Fruit fly (Drosophila melanogaster) whole organism, embryonic: ENCODE data around the gene Sil1.
A peak's percentile ranks its signal among the peaks of the same experiment; 100 is the strongest.

Source experiments
- Ada2b ChIP-seq: fragments of 200-800 bp; sonication (Bioruptor generic); IDR thresholded peaks from 2 replicates; pipeline ENCODE4 v1.3.6; 2022; ENCODE audit warnings: missing biosample characterization, missing genetic modification characterization
- CG10959 ChIP-seq: fragments of 200-800 bp; sonication (Bioruptor generic); IDR thresholded peaks from 2 replicates; pipeline ENCODE4 v1.3.6; 2022; ENCODE audit warnings: missing biosample characterization, missing genetic modification characterization
- CG10979 ChIP-seq: fragments of 200-800 bp; sonication (Bioruptor generic); optimal IDR thresholded peaks from 2 replicates; lab custom pipeline; 2018; ENCODE audit warnings: missing biosample characterization, mild to moderate bottlenecking, missing genetic modification characterization, moderate library complexity
- CG13287 ChIP-seq: fragments of 200-800 bp; sonication (Bioruptor generic); IDR thresholded peaks from 2 replicates; pipeline ENCODE4 v1.3.6; 2022; ENCODE audit warnings: missing biosample characterization, missing genetic modification characterization; ENCODE audit not compliant: partially characterized antibody
- CG14667 ChIP-seq: fragments of 200-800 bp; sonication (Bioruptor generic); IDR thresholded peaks from 2 replicates; pipeline ENCODE4 v1.3.6; 2022; ENCODE audit warnings: missing biosample characterization, missing genetic modification characterization
- CG15479 ChIP-seq: fragments of 200-800 bp; sonication (Bioruptor generic); optimal IDR thresholded peaks from 3 replicates; lab custom pipeline; 2019; ENCODE audit warnings: missing biosample characterization, mild to moderate bottlenecking, missing genetic modification characterization, moderate library complexity
- CG15514 ChIP-seq: fragments of 200-800 bp; sonication (Bioruptor generic); optimal IDR thresholded peaks from 3 replicates; lab custom pipeline; 2017; ENCODE audit warnings: missing biosample characterization, missing genetic modification characterization, mild to moderate bottlenecking, moderate library complexity, missing genetic modification reagents
- CG1603 ChIP-seq: fragments of 200-800 bp; sonication (Bioruptor generic); optimal IDR thresholded peaks from 2 replicates; lab custom pipeline; 2019; ENCODE audit warnings: missing biosample characterization, mild to moderate bottlenecking, missing genetic modification characterization, moderate library complexity
- CG17186 ChIP-seq: fragments of 200-800 bp; sonication (Bioruptor generic); optimal IDR thresholded peaks from 3 replicates; lab custom pipeline; 2017; ENCODE audit warnings: missing biosample characterization, missing genetic modification reagents, missing genetic modification characterization
- CG17829 ChIP-seq: fragments of 200-800 bp; optimal IDR thresholded peaks from 2 replicates; lab custom pipeline; 2019; ENCODE audit warnings: missing biosample characterization, mild to moderate bottlenecking, missing genetic modification characterization, moderate library complexity
- CG2875 ChIP-seq: fragments of 200-800 bp; sonication (Bioruptor generic); optimal IDR thresholded peaks from 2 replicates; lab custom pipeline; 2017; ENCODE audit warnings: missing biosample characterization, mild to moderate bottlenecking, missing genetic modification characterization, missing genetic modification reagents
- CG31365 ChIP-seq: fragments of 200-800 bp; sonication (Bioruptor generic); optimal IDR thresholded peaks from 2 replicates; lab custom pipeline; 2018; ENCODE audit warnings: missing biosample characterization, mild to moderate bottlenecking, missing genetic modification characterization
- CG32772 ChIP-seq: fragments of 200-800 bp; sonication (Bioruptor generic); IDR thresholded peaks from 2 replicates; pipeline ENCODE4 v1.3.6; 2022; ENCODE audit warnings: missing biosample characterization, missing genetic modification characterization
- CG34422 ChIP-seq: fragments of 200-800 bp; sonication (Bioruptor generic); IDR thresholded peaks from 3 replicates; pipeline ENCODE4 v1.3.6; 2022; ENCODE audit warnings: missing biosample characterization, missing genetic modification characterization
- CG8089 ChIP-seq: fragments of 200-800 bp; sonication (Bioruptor generic); optimal IDR thresholded peaks from 3 replicates; lab custom pipeline; 2016; ENCODE audit warnings: missing biosample characterization, missing genetic modification characterization
- CG8388 ChIP-seq: fragments of 200-800 bp; sonication (Bioruptor generic); optimal IDR thresholded peaks from 2 replicates; lab custom pipeline; 2019; ENCODE audit warnings: missing biosample characterization, mild to moderate bottlenecking, missing genetic modification characterization, moderate library complexity
- CG9797 ChIP-seq: fragments of 200-800 bp; sonication (Bioruptor generic); optimal IDR thresholded peaks from 3 replicates; lab custom pipeline; 2018; ENCODE audit warnings: missing biosample characterization, mild to moderate bottlenecking, missing genetic modification characterization
- Dfd ChIP-seq, 2 experiments: fragments of >200 bp; optimal IDR thresholded peaks; 2 replicates each; lab custom pipeline; 2017; ENCODE audit warnings: missing biosample characterization in 2 of 2, missing genetic modification characterization in 2 of 2
- ERR ChIP-seq: fragments of 200-800 bp; sonication (Bioruptor generic); optimal IDR thresholded peaks from 2 replicates; lab custom pipeline; 2016; ENCODE audit warnings: missing biosample characterization, missing genetic modification characterization
- HLH4C ChIP-seq: fragments of 200-800 bp; sonication (Bioruptor generic); IDR thresholded peaks from 3 replicates; pipeline ENCODE4 v1.3.6; 2022; ENCODE audit warnings: missing biosample characterization, missing genetic modification characterization; ENCODE audit not compliant: partially characterized antibody
- Hr39 ChIP-seq: fragments of >200 bp; optimal IDR thresholded peaks from 2 replicates; lab custom pipeline; 2017
- Hr51 ChIP-seq, 2 experiments: fragments of 200-800 bp; sonication (Bioruptor generic); optimal IDR thresholded peaks; 2 replicates in 1 of 2; 3 replicates in 1 of 2; lab custom pipeline; 2016 to 2018; ENCODE audit warnings: missing biosample characterization in 2 of 2, missing genetic modification characterization in 2 of 2, mild to moderate bottlenecking in 1 of 2, moderate library complexity in 1 of 2
- Hsf ChIP-seq: fragments of 200-800 bp; sonication (Bioruptor generic); optimal IDR thresholded peaks from 3 replicates; lab custom pipeline; 2016; ENCODE audit warnings: missing biosample characterization, missing genetic modification characterization
- MTF-1 ChIP-seq: fragments of 200-800 bp; sonication (Bioruptor generic); optimal IDR thresholded peaks from 2 replicates; lab custom pipeline; 2018; ENCODE audit warnings: missing biosample characterization, mild to moderate bottlenecking, missing genetic modification characterization, borderline replicate concordance
- PHDP ChIP-seq: fragments of 200-800 bp; sonication (Bioruptor generic); optimal IDR thresholded peaks from 3 replicates; lab custom pipeline; 2018; ENCODE audit warnings: missing biosample characterization, mild to moderate bottlenecking, missing genetic modification characterization, moderate library complexity
- Ptx1 ChIP-seq: fragments of 200-800 bp; sonication (Bioruptor generic); IDR thresholded peaks from 2 replicates; pipeline ENCODE4 v1.3.6; 2022; ENCODE audit warnings: missing biosample characterization, missing genetic modification characterization
- Rx ChIP-seq: fragments of 200-800 bp; sonication (Bioruptor generic); IDR thresholded peaks from 2 replicates; pipeline ENCODE4 v1.3.6; 2022; ENCODE audit warnings: missing biosample characterization, missing genetic modification characterization
- Tbp ChIP-seq: fragments of >200 bp; optimal IDR thresholded peaks from 2 replicates; lab custom pipeline; 2018; ENCODE audit warnings: missing biosample characterization, missing genetic modification characterization
- Xbp1 ChIP-seq: fragments of 200-800 bp; sonication (Bioruptor generic); optimal IDR thresholded peaks from 3 replicates; lab custom pipeline; 2016; ENCODE audit warnings: missing biosample characterization, mild to moderate bottlenecking, missing genetic modification characterization
- YL-1 ChIP-seq: fragments of 200-800 bp; sonication (Bioruptor generic); optimal IDR thresholded peaks from 3 replicates; lab custom pipeline; 2017; ENCODE audit warnings: missing biosample characterization, mild to moderate bottlenecking, missing genetic modification characterization
- cwo ChIP-seq: fragments of 200-800 bp; sonication (Bioruptor generic); optimal IDR thresholded peaks from 3 replicates; lab custom pipeline; 2017; ENCODE audit warnings: missing biosample characterization, missing genetic modification characterization, mild to moderate bottlenecking, moderate library complexity, missing genetic modification reagents
- dan ChIP-seq: fragments of 200-800 bp; sonication (Bioruptor generic); IDR thresholded peaks from 2 replicates; pipeline ENCODE4 v1.3.6; 2022; ENCODE audit warnings: missing biosample characterization, missing genetic modification characterization
- gcm ChIP-seq: fragments of 200-800 bp; sonication (Bioruptor generic); optimal IDR thresholded peaks from 2 replicates; lab custom pipeline; 2019; ENCODE audit warnings: missing biosample characterization, mild to moderate bottlenecking, missing genetic modification characterization, moderate library complexity
- grn ChIP-seq: fragments of 200-800 bp; sonication (Bioruptor generic); optimal IDR thresholded peaks from 3 replicates; lab custom pipeline; 2017; ENCODE audit warnings: missing biosample characterization, missing genetic modification characterization
- gsb ChIP-seq: fragments of 200-800 bp; sonication (Bioruptor generic); IDR thresholded peaks from 2 replicates; pipeline ENCODE4 v1.3.6; 2022; ENCODE audit warnings: missing biosample characterization, missing genetic modification characterization
- lmd ChIP-seq: fragments of 200-800 bp; sonication (Bioruptor generic); IDR thresholded peaks from 2 replicates; pipeline ENCODE4 v1.3.6; 2022; ENCODE audit warnings: missing biosample characterization, missing genetic modification characterization
- lola ChIP-seq, 3 experiments: fragments of >200 bp in 2 of 3; fragments of 200-800 bp in 1 of 3; sonication (Bioruptor generic) in 1 of 3; optimal IDR thresholded peaks; 2 replicates each; lab custom pipeline; 2017 to 2019; ENCODE audit warnings: missing biosample characterization in 3 of 3, missing genetic modification characterization in 3 of 3, mild to moderate bottlenecking in 1 of 3, moderate library complexity in 1 of 3
- maf-S ChIP-seq: fragments of 200-800 bp; sonication (Bioruptor generic); optimal IDR thresholded peaks from 2 replicates; lab custom pipeline; 2016; ENCODE audit warnings: missing biosample characterization, missing genetic modification characterization
- p53 ChIP-seq: fragments of 200-800 bp; sonication (Bioruptor generic); optimal IDR thresholded peaks from 2 replicates; lab custom pipeline; 2016; ENCODE audit warnings: missing biosample characterization, missing genetic modification characterization
- pnt ChIP-seq: fragments of 200-800 bp; sonication (Bioruptor generic); optimal IDR thresholded peaks from 3 replicates; lab custom pipeline; 2016; ENCODE audit warnings: missing biosample characterization, missing genetic modification characterization
- psq ChIP-seq: fragments of 200-800 bp; sonication (Bioruptor generic); optimal IDR thresholded peaks from 2 replicates; lab custom pipeline; 2017; ENCODE audit warnings: missing biosample characterization, missing genetic modification characterization
- repo ChIP-seq: fragments of 200-800 bp; sonication (Bioruptor generic); optimal IDR thresholded peaks from 2 replicates; lab custom pipeline; 2016; ENCODE audit warnings: missing biosample characterization, missing genetic modification characterization
- run ChIP-seq: fragments of 200-800 bp; sonication (Bioruptor generic); optimal IDR thresholded peaks from 3 replicates; lab custom pipeline; 2018; ENCODE audit warnings: missing biosample characterization, mild to moderate bottlenecking, missing genetic modification characterization
- seq ChIP-seq: fragments of 200-800 bp; sonication (Bioruptor generic); IDR thresholded peaks from 2 replicates; pipeline ENCODE4 v1.3.6; 2022; ENCODE audit warnings: missing biosample characterization, missing genetic modification characterization
- so ChIP-seq: fragments of 200-800 bp; sonication (Bioruptor generic); IDR thresholded peaks from 3 replicates; pipeline ENCODE4 v1.3.6; 2022; ENCODE audit warnings: missing biosample characterization, missing genetic modification characterization
- trem ChIP-seq: fragments of 200-800 bp; optimal IDR thresholded peaks from 3 replicates; lab custom pipeline; 2019; ENCODE audit warnings: missing biosample characterization, mild to moderate bottlenecking, missing genetic modification characterization, moderate library complexity
- twi ChIP-seq: fragments of 200-800 bp; optimal IDR thresholded peaks from 2 replicates; lab custom pipeline; 2019; ENCODE audit warnings: missing biosample characterization, mild to moderate bottlenecking, missing genetic modification characterization, moderate library complexity
- zen ChIP-seq: fragments of 200-800 bp; sonication (Bioruptor generic); optimal IDR thresholded peaks from 3 replicates; lab custom pipeline; 2018; ENCODE audit warnings: missing biosample characterization, mild to moderate bottlenecking, missing genetic modification characterization, moderate library complexity
- zf30C ChIP-seq: fragments of 200-800 bp; sonication (Bioruptor generic); optimal IDR thresholded peaks from 3 replicates; lab custom pipeline; 2018; ENCODE audit warnings: missing biosample characterization, mild to moderate bottlenecking, missing genetic modification characterization

Sil1 gene

dm6 chr3R:25207405-25208003, 27.8 kb downstream of the Sil1 start (continued):
- peak; percentile 50 for TF ChIP-seq MTF-1 (GFP tag; lab: Kevin White, UChicago)
- TF ChIP-seq maf-S (GFP tag; lab: Kevin White, UChicago), result peak; percentile 25
- peak; percentile 77 for TF ChIP-seq CG2875 (GFP tag; lab: Kevin White, UChicago)
- TF ChIP-seq Hr39 (lab: Kevin White, UChicago), result no peak
- TF ChIP-seq Tbp (GFP tag; lab: Kevin White, UChicago), result no peak
- TF ChIP-seq Hr51 (GFP tag; optimal IDR thresholded peaks at IDR 0.05; lab: Kevin White, UChicago), result peak; percentile 34 to 89
- no peak for TF ChIP-seq CG9797 (GFP tag; lab: Kevin White, UChicago)
- TF ChIP-seq Xbp1 (GFP tag; lab: Kevin White, UChicago), result peak; percentile 71
- TF ChIP-seq CG15479, result no peak
- peak; percentile 42 for TF ChIP-seq CG15514
- TF ChIP-seq YL-1 (GFP tag; lab: Kevin White, UChicago), result peak; percentile 47
- no peak for TF ChIP-seq CG13287 (GFP tag; lab: Robert Waterston, UW)
- peak; percentile 65 for TF ChIP-seq cwo (GFP tag; lab: Kevin White, UChicago)
- TF ChIP-seq trem (tag; lab: Kevin White, UChicago), result peak; percentile 67
- peak; percentile 55 for TF ChIP-seq CG14667
- no peak for TF ChIP-seq Dfd (GFP tag; optimal IDR thresholded peaks at IDR 0.05; lab: Kevin White, UChicago)
- peak; percentile 53 for TF ChIP-seq Hsf (GFP tag; lab: Kevin White, UChicago)
- peak; percentile 80 for TF ChIP-seq CG10979
- TF ChIP-seq CG32772 (GFP tag; lab: Robert Waterston, UW), result 0 out of 2 replicates have a peak, but pooled peaks have one; percentile 47
- peak in 1 of 3 experiments; percentile 80 for TF ChIP-seq lola (GFP tag; optimal IDR thresholded peaks at IDR 0.05; lab: Kevin White, UChicago)
- TF ChIP-seq CG17829 (tag; lab: Kevin White, UChicago), result peak; percentile 82
- no peak for TF ChIP-seq CG17186 (GFP tag; lab: Kevin White, UChicago)
- peak; percentile 79 for TF ChIP-seq gcm (GFP tag; lab: Kevin White, UChicago)
- TF ChIP-seq PHDP, result peak; percentile 80
- TF ChIP-seq zf30C (GFP tag; lab: Kevin White, UChicago), result no peak
- peak; percentile 73 for TF ChIP-seq seq (GFP tag; lab: Robert Waterston, UW)
- peak; percentile 24; the same call in 1 of the 2 replicates for TF ChIP-seq gsb (GFP tag; lab: Robert Waterston, UW)
- TF ChIP-seq Ada2b, result peak; percentile 61; the same call in 1 of the 2 replicates
- no peak for TF ChIP-seq psq (GFP tag; lab: Kevin White, UChicago)
- no peak for TF ChIP-seq dan (GFP tag; lab: Robert Waterston, UW)
- TF ChIP-seq repo (GFP tag; lab: Kevin White, UChicago), result no peak
- TF ChIP-seq CG8388, result peak; percentile 78
- peak; percentile 35 for TF ChIP-seq twi (tag; lab: Kevin White, UChicago)
- no peak; the same call in 1 of the 2 replicates for TF ChIP-seq CG10959
- TF ChIP-seq CG31365 (tag; lab: Kevin White, UChicago), result no peak
- peak; percentile 61 for TF ChIP-seq CG1603 (tag; lab: Kevin White, UChicago)
- no peak for TF ChIP-seq p53 (GFP tag; lab: Kevin White, UChicago)
- peak; percentile 23 for TF ChIP-seq pnt (GFP tag; lab: Kevin White, UChicago)
- peak; percentile 64; the same call in 1 of the 2 replicates for TF ChIP-seq Rx (GFP tag; lab: Robert Waterston, UW)
- TF ChIP-seq HLH4C (GFP tag; lab: Robert Waterston, UW), result no peak
- TF ChIP-seq CG8089 (GFP tag; lab: Kevin White, UChicago), result no peak
- TF ChIP-seq lmd (GFP tag; lab: Robert Waterston, UW), result peak; percentile 68
- TF ChIP-seq grn (GFP tag; lab: Kevin White, UChicago), result peak; percentile 52
- peak; percentile 58; the same call in 1 of the 3 replicates for TF ChIP-seq CG34422 (GFP tag; lab: Robert Waterston, UW)
- TF ChIP-seq zen, result peak; percentile 27
- TF ChIP-seq Ptx1 (GFP tag; lab: Robert Waterston, UW), result peak; percentile 71
- TF ChIP-seq so (GFP tag; lab: Robert Waterston, UW), result peak; percentile 76; the same call in 1 of the 3 replicates
- peak; percentile 73 for TF ChIP-seq run (tag; lab: Kevin White, UChicago)
- TF ChIP-seq ERR (GFP tag; lab: Kevin White, UChicago), result no peak
